Worm (Caenorhabditis elegans): ENCODE results near the gene Y116F11B.7.

Gene Y116F11B.7

ce11 chrV:19836142-19836541 lies 12.0 kb upstream of the Y116F11B.7 start, which contains the start of gene srw-38:
TSS of gene srw-38 (plus strand) at chrV:19836442.
- TF ChIP-seq daf-16 (GFP tag; optimal IDR thresholded peaks at IDR 0.05) (no peak), daf-16 (tag; optimal IDR thresholded peaks at IDR 0.05) (no peak), D1046.2 (GFP tag; IDR thresholded peaks at IDR 0.05) (no peak), madf-9 (GFP tag; conservative IDR thresholded peaks at IDR 0.05) (no peak), snpc-4 (tag; optimal IDR thresholded peaks at IDR 0.05) (no peak), nhr-111 (GFP tag; optimal IDR thresholded peaks at IDR 0.05) (no peak)

ce11 chrV:19845927-19846845 lies 1.9 kb upstream of the Y116F11B.7 start, which contains the start of gene Y116F11B.6:
TSS of gene Y116F11B.6 (minus strand) at chrV:19845977.
- no peak for TF ChIP-seq zfp-2 (tag; optimal IDR thresholded peaks at IDR 0.05)
- no peak for TF ChIP-seq mes-2 (tag; optimal IDR thresholded peaks at IDR 0.05; ENCODE audit: poor library complexity, severe bottlenecking)
- no peak for TF ChIP-seq hif-1 (tag; optimal IDR thresholded peaks at IDR 0.05)
- no peak for TF ChIP-seq attf-4 (tag; optimal IDR thresholded peaks at IDR 0.05)
- TF ChIP-seq ceh-82 (tag; optimal IDR thresholded peaks at IDR 0.05), result no peak
- no peak for TF ChIP-seq spr-3 (GFP tag; optimal IDR thresholded peaks at IDR 0.05)
- no peak for TF ChIP-seq ctbp-1 (GFP tag; IDR thresholded peaks at IDR 0.05)
- no peak for TF ChIP-seq zfp-3 (GFP tag; conservative IDR thresholded peaks at IDR 0.05)
- TF ChIP-seq nhr-25 (tag; optimal IDR thresholded peaks at IDR 0.05; ENCODE audit: borderline replicate concordance, insufficient read depth), result no peak
- no peak; the same call in 1 of the 2 replicates for TF ChIP-seq php-3 (GFP tag; IDR thresholded peaks at IDR 0.05)
- TF ChIP-seq dve-1 (tag; optimal IDR thresholded peaks at IDR 0.05; ENCODE audit: insufficient read depth), result peak; percentile 14
- no peak for TF ChIP-seq nhr-237 (tag; optimal IDR thresholded peaks at IDR 0.05)
- TF ChIP-seq tra-1 (GFP tag; IDR thresholded peaks at IDR 0.05), result 0 out of 2 replicates have a peak, but pooled peaks have one; percentile 11
- TF ChIP-seq ceh-28 (tag; optimal IDR thresholded peaks at IDR 0.05), result no peak
- TF ChIP-seq nhr-42 (GFP tag; IDR thresholded peaks at IDR 0.05), result no peak
- TF ChIP-seq ama-1 (optimal IDR thresholded peaks at IDR 0.05), result no peak
- TF ChIP-seq aha-1 (tag), result peak; percentile 41
- TF ChIP-seq hmg-1.1 (GFP tag; IDR thresholded peaks at IDR 0.05), result no peak
- TF ChIP-seq rbr-2 (tag; optimal IDR thresholded peaks at IDR 0.05), result no peak
- no peak for TF ChIP-seq lsy-2 (tag; optimal IDR thresholded peaks at IDR 0.05)
- TF ChIP-seq lin-13 (GFP tag; optimal IDR thresholded peaks at IDR 0.05), result no peak
- TF ChIP-seq lin-15B (tag; optimal IDR thresholded peaks at IDR 0.05), result no peak
- no peak for TF ChIP-seq ces-1 (GFP tag; optimal IDR thresholded peaks at IDR 0.05)
- no peak for TF ChIP-seq mxl-2 (GFP tag; conservative IDR thresholded peaks at IDR 0.05)
- no peak for TF ChIP-seq ceh-62 (tag; optimal IDR thresholded peaks at IDR 0.05)
- peak; percentile 5 for TF ChIP-seq nhr-28 (tag; optimal IDR thresholded peaks at IDR 0.05)
- TF ChIP-seq nhr-6 (tag; optimal IDR thresholded peaks at IDR 0.05), result no peak
- TF ChIP-seq madf-9 (GFP tag; conservative IDR thresholded peaks at IDR 0.05), result no peak
- no peak for TF ChIP-seq nhr-41 (GFP tag; IDR thresholded peaks at IDR 0.05)
- peak; percentile 11 for TF ChIP-seq hlh-30 (tag; optimal IDR thresholded peaks at IDR 0.05; ENCODE audit: insufficient read depth)
- TF ChIP-seq daf-16 (GFP tag; optimal IDR thresholded peaks at IDR 0.05), result no peak
- TF ChIP-seq daf-16 (tag; optimal IDR thresholded peaks at IDR 0.05), result peak; percentile 25
- TF ChIP-seq nhr-111 (GFP tag; optimal IDR thresholded peaks at IDR 0.05), result no peak
- TF ChIP-seq T20F7.1 (GFP tag; optimal IDR thresholded peaks at IDR 0.05), result no peak
- no peak for TF ChIP-seq daf-8 (GFP tag; IDR thresholded peaks at IDR 0.05)
- no peak for TF ChIP-seq nhr-11 (tag; optimal IDR thresholded peaks at IDR 0.05)
- TF ChIP-seq snpc-4 (tag; optimal IDR thresholded peaks at IDR 0.05), result no peak
- peak; percentile 20 for TF ChIP-seq pqm-1 (tag; optimal IDR thresholded peaks at IDR 0.05)
- TF ChIP-seq ZK546.5 (tag; optimal IDR thresholded peaks at IDR 0.05), result no peak
- TF ChIP-seq ZK337.2 (GFP tag; IDR thresholded peaks at IDR 0.05), result no peak
- TF ChIP-seq nhr-77 (tag; optimal IDR thresholded peaks at IDR 0.05), result no peak
- no peak for TF ChIP-seq Y48G9A.11 (GFP tag; IDR thresholded peaks at IDR 0.05)
- no peak for TF ChIP-seq F49E8.2 (tag; optimal IDR thresholded peaks at IDR 0.05; ENCODE audit: borderline replicate concordance)
- TF ChIP-seq D1046.2 (GFP tag; IDR thresholded peaks at IDR 0.05), result no peak
- TF ChIP-seq lin-29 (GFP tag; IDR thresholded peaks at IDR 0.05), result no peak
- no peak for TF ChIP-seq F37D6.2 (tag; optimal IDR thresholded peaks at IDR 0.05)
- no peak for TF ChIP-seq zag-1 (tag; optimal IDR thresholded peaks at IDR 0.05)

Data from whole organism, L4 larva.